Worm (Caenorhabditis elegans): ENCODE results near the gene srsx-18.

DNA sequence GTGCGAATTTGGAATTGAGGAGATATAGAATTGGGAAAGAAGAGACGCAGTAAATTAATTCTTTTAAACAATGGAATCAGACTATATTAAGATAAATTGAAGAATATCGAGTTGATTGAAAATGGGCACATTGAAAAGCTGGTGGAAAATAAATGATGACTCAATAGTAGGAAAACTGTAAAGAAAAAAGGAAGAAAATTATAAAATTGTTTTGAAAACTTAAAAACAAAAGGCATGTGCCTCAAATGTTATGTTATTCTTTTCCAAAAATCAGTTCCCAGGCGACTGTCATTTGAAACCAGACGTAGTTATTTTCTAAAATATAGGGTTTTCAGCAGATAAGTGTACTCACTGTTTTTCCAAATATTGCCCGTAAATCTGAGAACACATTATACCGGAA, 2.4 kb upstream of the srsx-18 start, which contains the start of gene C04E6.12:
- no peak for TF ChIP-seq lin-11 (tag; optimal IDR thresholded peaks at IDR 0.05)
- no peak for TF ChIP-seq nhr-11 (tag; optimal IDR thresholded peaks at IDR 0.05)
- TF ChIP-seq tbx-2 (tag; optimal IDR thresholded peaks at IDR 0.05), result no peak
- TF ChIP-seq pqm-1 (tag; optimal IDR thresholded peaks at IDR 0.05), result no peak
- no peak for TF ChIP-seq elt-2 (tag; optimal IDR thresholded peaks at IDR 0.05)
- no peak for TF ChIP-seq F13H6.1 (tag; optimal IDR thresholded peaks at IDR 0.05)
